Fruit fly (Drosophila melanogaster): Measurements from ENCODE around the gene Gnpnat.

dm6 chr3R:29764249-29765042 lies 26.4 kb downstream of the Gnpnat start:
- TF ChIP-seq psq (optimal IDR thresholded peaks at IDR 0.05) (no peak), ttk (optimal IDR thresholded peaks at IDR 0.05) (no peak), Myc (optimal IDR thresholded peaks at IDR 0.05) (no peak), insv (optimal IDR thresholded peaks at IDR 0.05) (no peak)

All from Kc167 (cell line).